Fruit fly (Drosophila melanogaster) whole organism, embryonic: ENCODE results near the gene CG8301.
A peak's percentile ranks its signal among the peaks of the same experiment; 100 is the strongest.

Source experiments
- Abd-B ChIP-seq: fragments of 200-800 bp; sonication (Bioruptor generic); optimal IDR thresholded peaks from 2 replicates; lab custom pipeline; 2018; ENCODE audit warnings: missing biosample characterization, mild to moderate bottlenecking, missing genetic modification characterization, moderate library complexity
- Aef1 ChIP-seq: fragments of 200-800 bp; sonication (Bioruptor generic); IDR thresholded peaks from 3 replicates; pipeline ENCODE4 v1.3.6; 2022; ENCODE audit warnings: missing biosample characterization, missing genetic modification characterization
- B-H1 ChIP-seq: fragments of 200-800 bp; sonication (Bioruptor generic); IDR thresholded peaks from 3 replicates; pipeline ENCODE4 v1.3.6; 2022; ENCODE audit warnings: missing biosample characterization, missing genetic modification characterization
- Bdp1 ChIP-seq: fragments of 200-800 bp; sonication (Bioruptor generic); optimal IDR thresholded peaks from 3 replicates; lab custom pipeline; 2016; ENCODE audit warnings: missing biosample characterization, missing genetic modification characterization
- CG11560 ChIP-seq: fragments of 200-800 bp; sonication (Bioruptor generic); IDR thresholded peaks from 3 replicates; pipeline ENCODE4 v1.3.6; 2022; ENCODE audit warnings: missing biosample characterization, missing genetic modification characterization
- CG11723 ChIP-seq: fragments of 200-800 bp; sonication (Bioruptor generic); optimal IDR thresholded peaks from 2 replicates; lab custom pipeline; 2017; ENCODE audit warnings: missing biosample characterization, mild to moderate bottlenecking, missing genetic modification characterization
- CG12155 ChIP-seq: fragments of 200-800 bp; sonication (Bioruptor generic); optimal IDR thresholded peaks from 3 replicates; lab custom pipeline; 2016; ENCODE audit warnings: missing biosample characterization, missing genetic modification characterization
- CG14860 ChIP-seq: fragments of 200-800 bp; sonication (Bioruptor generic); IDR thresholded peaks from 3 replicates; pipeline ENCODE4 v1.3.6; 2022; ENCODE audit warnings: missing biosample characterization, missing genetic modification characterization; ENCODE audit not compliant: partially characterized antibody
- CG15073 ChIP-seq: fragments of 200-800 bp; sonication (Bioruptor generic); optimal IDR thresholded peaks from 2 replicates; lab custom pipeline; 2016; ENCODE audit warnings: missing biosample characterization, missing genetic modification characterization
- CG16815 ChIP-seq: fragments of 200-800 bp; sonication (Bioruptor generic); optimal IDR thresholded peaks from 3 replicates; lab custom pipeline; 2017; ENCODE audit warnings: missing biosample characterization, mild to moderate bottlenecking, missing genetic modification characterization
- CG2120 ChIP-seq: fragments of 200-800 bp; sonication (Bioruptor generic); optimal IDR thresholded peaks from 3 replicates; lab custom pipeline; 2016; ENCODE audit warnings: missing biosample characterization, missing genetic modification characterization
- CG3065 ChIP-seq: fragments of 200-800 bp; sonication (Bioruptor generic); optimal IDR thresholded peaks from 2 replicates; lab custom pipeline; 2016; ENCODE audit warnings: missing biosample characterization, missing genetic modification characterization
- CG34422 ChIP-seq: fragments of 200-800 bp; sonication (Bioruptor generic); IDR thresholded peaks from 3 replicates; pipeline ENCODE4 v1.3.6; 2022; ENCODE audit warnings: missing biosample characterization, missing genetic modification characterization
- CG5953 ChIP-seq: fragments of 200-800 bp; sonication (Bioruptor generic); IDR thresholded peaks from 2 replicates; pipeline ENCODE4 v1.3.6; 2022; ENCODE audit warnings: missing biosample characterization, missing genetic modification characterization
- CG7372 ChIP-seq: fragments of 200-800 bp; sonication (Bioruptor generic); IDR thresholded peaks from 2 replicates; pipeline ENCODE4 v1.3.6; 2022; ENCODE audit warnings: missing biosample characterization, missing genetic modification characterization
- CG7556 ChIP-seq: fragments of 200-800 bp; sonication (Bioruptor generic); optimal IDR thresholded peaks from 2 replicates; lab custom pipeline; 2017; ENCODE audit warnings: missing biosample characterization, mild to moderate bottlenecking, missing genetic modification characterization
- CG8924 ChIP-seq: fragments of 200-800 bp; optimal IDR thresholded peaks from 3 replicates; lab custom pipeline; 2019; ENCODE audit warnings: missing biosample characterization, mild to moderate bottlenecking, missing genetic modification characterization, moderate library complexity
- CG9727 ChIP-seq: fragments of 200-800 bp; sonication (Bioruptor generic); optimal IDR thresholded peaks from 3 replicates; lab custom pipeline; 2017; ENCODE audit warnings: missing biosample characterization, mild to moderate bottlenecking, missing genetic modification characterization
- D19A ChIP-seq: fragments of 200-800 bp; optimal IDR thresholded peaks from 3 replicates; lab custom pipeline; 2019; ENCODE audit warnings: missing biosample characterization, mild to moderate bottlenecking, missing genetic modification characterization, moderate library complexity
- Drgx ChIP-seq: fragments of 200-800 bp; sonication (Bioruptor generic); IDR thresholded peaks from 2 replicates; pipeline ENCODE4 v1.3.6; 2022; ENCODE audit warnings: missing biosample characterization, missing genetic modification characterization
- HHEX ChIP-seq: fragments of 200-800 bp; sonication (Bioruptor generic); optimal IDR thresholded peaks from 3 replicates; lab custom pipeline; 2017; ENCODE audit warnings: missing biosample characterization, mild to moderate bottlenecking, missing genetic modification characterization, missing genetic modification reagents
- HLH4C ChIP-seq: fragments of 200-800 bp; sonication (Bioruptor generic); IDR thresholded peaks from 3 replicates; pipeline ENCODE4 v1.3.6; 2022; ENCODE audit warnings: missing biosample characterization, missing genetic modification characterization; ENCODE audit not compliant: partially characterized antibody
- Hey ChIP-seq: fragments of 200-800 bp; sonication (Bioruptor generic); optimal IDR thresholded peaks from 3 replicates; lab custom pipeline; 2018; ENCODE audit warnings: missing biosample characterization, mild to moderate bottlenecking, missing genetic modification characterization
- Hr39 ChIP-seq: fragments of >200 bp; optimal IDR thresholded peaks from 2 replicates; lab custom pipeline; 2017
- Hsf ChIP-seq: fragments of 200-800 bp; sonication (Bioruptor generic); optimal IDR thresholded peaks from 3 replicates; lab custom pipeline; 2016; ENCODE audit warnings: missing biosample characterization, missing genetic modification characterization
- Jarid2 ChIP-seq: fragments of 200-800 bp; sonication (Bioruptor generic); optimal IDR thresholded peaks from 3 replicates; lab custom pipeline; 2017; ENCODE audit warnings: mild to moderate bottlenecking, missing biosample characterization, missing genetic modification reagents, missing genetic modification characterization
- Med ChIP-seq: fragments of 200-800 bp; sonication (Bioruptor generic); peaks from one replicate; lab custom pipeline; 2016; ENCODE audit warnings: missing biosample characterization, missing genetic modification characterization, mild to moderate bottlenecking, inconsistent platforms, moderate library complexity
- Sox100B ChIP-seq: fragments of 200-800 bp; sonication (Bioruptor generic); optimal IDR thresholded peaks from 3 replicates; lab custom pipeline; 2018; ENCODE audit warnings: missing biosample characterization, mild to moderate bottlenecking, missing genetic modification characterization
- TFAM ChIP-seq: fragments of 200-800 bp; sonication (Bioruptor generic); optimal IDR thresholded peaks from 2 replicates; lab custom pipeline; 2017; ENCODE audit warnings: missing biosample characterization, missing genetic modification characterization, inconsistent platforms
- ac ChIP-seq: fragments of 200-800 bp; sonication (Bioruptor generic); optimal IDR thresholded peaks from 3 replicates; lab custom pipeline; 2017; ENCODE audit warnings: missing biosample characterization, mild to moderate bottlenecking, missing genetic modification characterization
- ato ChIP-seq: fragments of 200-800 bp; sonication (Bioruptor generic); IDR thresholded peaks from 2 replicates; pipeline ENCODE4 v1.3.6; 2022; ENCODE audit warnings: missing biosample characterization, missing genetic modification characterization; ENCODE audit not compliant: partially characterized antibody
- btn ChIP-seq: fragments of 200-800 bp; sonication (Bioruptor generic); optimal IDR thresholded peaks from 2 replicates; lab custom pipeline; 2016; ENCODE audit warnings: missing biosample characterization, missing genetic modification characterization
- cad ChIP-seq: fragments of >200 bp; optimal IDR thresholded peaks from 2 replicates; lab custom pipeline; 2017; ENCODE audit warnings: missing biosample characterization, missing genetic modification characterization
- corto ChIP-seq: fragments of 200-800 bp; sonication (Bioruptor generic); optimal IDR thresholded peaks from 2 replicates; lab custom pipeline; 2016; ENCODE audit warnings: missing biosample characterization, mild to moderate bottlenecking, missing genetic modification characterization, moderate library complexity
- gcm2 ChIP-seq: fragments of 200-800 bp; sonication (Bioruptor generic); optimal IDR thresholded peaks from 2 replicates; lab custom pipeline; 2016; ENCODE audit warnings: missing biosample characterization, missing genetic modification characterization
- gsb ChIP-seq: fragments of 200-800 bp; sonication (Bioruptor generic); IDR thresholded peaks from 2 replicates; pipeline ENCODE4 v1.3.6; 2022; ENCODE audit warnings: missing biosample characterization, missing genetic modification characterization
- jumu ChIP-seq: fragments of 200-800 bp; sonication (Bioruptor generic); optimal IDR thresholded peaks from 3 replicates; lab custom pipeline; 2016; ENCODE audit warnings: missing biosample characterization, missing genetic modification characterization
- kah ChIP-seq: fragments of 200-800 bp; sonication (Bioruptor generic); optimal IDR thresholded peaks from 2 replicates; lab custom pipeline; 2018; ENCODE audit warnings: missing biosample characterization, mild to moderate bottlenecking, missing genetic modification characterization
- knrl ChIP-seq: fragments of 200-800 bp; sonication (Bioruptor generic); IDR thresholded peaks from 3 replicates; pipeline ENCODE4 v1.3.6; 2022; ENCODE audit warnings: missing biosample characterization, missing genetic modification characterization; ENCODE audit not compliant: partially characterized antibody
- lilli ChIP-seq: fragments of 200-800 bp; sonication (Bioruptor generic); optimal IDR thresholded peaks from 3 replicates; lab custom pipeline; 2016; ENCODE audit warnings: missing biosample characterization, missing genetic modification characterization
- maf-S ChIP-seq: fragments of 200-800 bp; sonication (Bioruptor generic); optimal IDR thresholded peaks from 2 replicates; lab custom pipeline; 2016; ENCODE audit warnings: missing biosample characterization, missing genetic modification characterization
- oc ChIP-seq: fragments of 200-800 bp; sonication (Bioruptor generic); optimal IDR thresholded peaks from 2 replicates; lab custom pipeline; 2018; ENCODE audit warnings: missing biosample characterization, mild to moderate bottlenecking, missing genetic modification characterization, moderate library complexity
- org-1 ChIP-seq: fragments of 200-800 bp; sonication (Bioruptor generic); optimal IDR thresholded peaks from 2 replicates; lab custom pipeline; 2017; ENCODE audit warnings: missing biosample characterization, missing genetic modification characterization
- psq ChIP-seq: fragments of 200-800 bp; sonication (Bioruptor generic); optimal IDR thresholded peaks from 2 replicates; lab custom pipeline; 2017; ENCODE audit warnings: missing biosample characterization, missing genetic modification characterization
- pum ChIP-seq: fragments of 200-800 bp; sonication (Bioruptor generic); optimal IDR thresholded peaks from 2 replicates; lab custom pipeline; 2016; ENCODE audit warnings: missing biosample characterization, missing genetic modification characterization
- scrt ChIP-seq: fragments of 200-800 bp; sonication (Bioruptor generic); optimal IDR thresholded peaks from 2 replicates; lab custom pipeline; 2018; ENCODE audit warnings: missing biosample characterization, mild to moderate bottlenecking, missing genetic modification characterization, moderate library complexity
- sens ChIP-seq: fragments of 200-800 bp; sonication (Bioruptor generic); peaks from one replicate; lab custom pipeline; 2016; ENCODE audit warnings: missing biosample characterization, missing genetic modification characterization
- sens-2 ChIP-seq: fragments of 200-800 bp; sonication (Bioruptor generic); IDR thresholded peaks from 2 replicates; pipeline ENCODE4 v1.3.6; 2022; ENCODE audit warnings: missing biosample characterization, missing genetic modification characterization
- sna ChIP-seq: fragments of 200-800 bp; sonication (Bioruptor generic); IDR thresholded peaks from 2 replicates; pipeline ENCODE4 v1.3.6; 2022; ENCODE audit warnings: missing biosample characterization, missing genetic modification characterization; ENCODE audit not compliant: partially characterized antibody
- tin ChIP-seq: fragments of 200-800 bp; sonication (Bioruptor generic); optimal IDR thresholded peaks from 3 replicates; lab custom pipeline; 2016; ENCODE audit warnings: missing biosample characterization, missing genetic modification characterization
- zf30C ChIP-seq: fragments of 200-800 bp; sonication (Bioruptor generic); optimal IDR thresholded peaks from 3 replicates; lab custom pipeline; 2018; ENCODE audit warnings: missing biosample characterization, mild to moderate bottlenecking, missing genetic modification characterization

Gene CG8301

DNA sequence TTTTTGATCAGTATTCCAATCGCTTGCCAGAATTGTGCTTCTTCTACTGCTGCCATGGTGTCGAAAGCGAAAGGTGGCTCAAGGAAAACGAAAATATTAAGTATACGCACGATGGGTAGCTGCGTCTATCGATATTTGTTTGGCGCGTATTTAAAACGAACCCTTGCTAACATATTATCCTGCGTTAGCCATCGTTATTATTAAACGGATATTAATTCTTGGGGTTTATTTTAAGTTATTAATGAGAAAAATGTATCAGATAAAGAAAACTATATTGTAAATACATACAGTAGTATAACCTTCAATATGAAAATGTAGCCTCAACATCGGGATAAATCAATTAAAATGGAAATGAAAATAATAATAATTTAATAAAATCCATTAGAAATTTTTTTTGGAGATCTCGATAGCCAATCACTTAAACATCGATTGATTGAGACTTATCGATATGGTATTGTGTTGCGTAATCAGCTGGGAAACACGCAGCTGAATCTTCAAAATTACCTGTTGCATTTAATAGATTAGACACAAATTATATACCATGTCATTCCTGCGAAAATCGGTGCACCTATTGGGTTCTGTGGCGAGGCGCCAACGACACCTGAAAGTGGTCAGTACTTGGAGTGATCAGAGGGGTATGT, 25.7 kb upstream of the CG8301 start, which contains the start of the genes CG9386 and BckdhA (continued):
- TF ChIP-seq CG12155 (GFP tag; lab: Kevin White, UChicago) (peak; percentile 50), oc (tag; lab: Kevin White, UChicago) (no peak), knrl (GFP tag; lab: Robert Waterston, UW) (peak; percentile 69), psq (GFP tag; lab: Kevin White, UChicago) (no peak), CG11560 (tag; lab: Robert Waterston, UW) (no peak), sna (no peak; the same call in none of the 2 replicates), scrt (GFP tag; lab: Kevin White, UChicago) (peak; percentile 49), sens-2 (GFP tag; lab: Robert Waterston, UW) (no peak), Hey (tag; lab: Kevin White, UChicago) (no peak), gsb (GFP tag; lab: Robert Waterston, UW) (no peak), gcm2 (GFP tag; lab: Kevin White, UChicago) (no peak), TFAM (no peak), Drgx (GFP tag; lab: Robert Waterston, UW) (no peak), CG3065 (GFP tag; lab: Kevin White, UChicago) (no peak), CG9727 (GFP tag; lab: Kevin White, UChicago) (peak; percentile 68), kah (GFP tag; lab: Kevin White, UChicago) (peak; percentile 72), tin (GFP tag; lab: Kevin White, UChicago) (peak; percentile 57), zf30C (GFP tag; lab: Kevin White, UChicago) (no peak), CG15073 (GFP tag; lab: Kevin White, UChicago) (no peak), CG7556 (GFP tag; lab: Kevin White, UChicago) (peak; percentile 42), Hr39 (lab: Kevin White, UChicago) (no peak), CG2120 (GFP tag; lab: Kevin White, UChicago) (peak; percentile 81), Jarid2 (GFP tag; lab: Kevin White, UChicago) (no peak), pum (peak; percentile 34), Abd-B (no peak), CG11723 (GFP tag; lab: Kevin White, UChicago) (peak; percentile 33), CG5953 (GFP tag; lab: Robert Waterston, UW) (no peak), HLH4C (GFP tag; lab: Robert Waterston, UW) (peak; percentile 74), Hsf (peak; percentile 59), HHEX (GFP tag; lab: Kevin White, UChicago) (peak; percentile 32), jumu (GFP tag; lab: Kevin White, UChicago) (peak; percentile 30), CG8924 (peak; percentile 54), cad (GFP tag; lab: Kevin White, UChicago) (no peak), B-H1 (no peak), CG7372 (GFP tag; lab: Robert Waterston, UW) (peak; percentile 98), Sox100B (GFP tag; lab: Kevin White, UChicago) (no peak), ato (GFP tag; lab: Robert Waterston, UW) (peak; percentile 56; the same call in 1 of the 2 replicates), corto (no peak), ac (GFP tag; lab: Kevin White, UChicago) (no peak), D19A (tag; lab: Kevin White, UChicago) (peak; percentile 38), Bdp1 (GFP tag; lab: Kevin White, UChicago) (peak; percentile 23), sens (peak; percentile 71), CG14860 (GFP tag; lab: Robert Waterston, UW) (peak; percentile 63; the same call in 2 of the 3 replicates), org-1 (GFP tag; lab: Kevin White, UChicago) (no peak), CG34422 (GFP tag; lab: Robert Waterston, UW) (no peak), CG16815 (GFP tag; lab: Kevin White, UChicago) (no peak), btn (GFP tag; lab: Kevin White, UChicago) (no peak), Med (GFP tag; lab: Kevin White, UChicago) (peak; percentile 92), Aef1 (GFP tag; lab: Robert Waterston, UW) (peak; percentile 13; the same call in 1 of the 3 replicates), maf-S (GFP tag; lab: Kevin White, UChicago) (peak; percentile 46), lilli (peak; percentile 78)
